Worm (Caenorhabditis elegans) whole organism, L2 larva: ENCODE measurements around the gene gcp-2.1.
A peak's percentile ranks its signal among the peaks of the same experiment; 100 is the strongest.
"Not testable (repeated sequence)": the region's sequence is repeated elsewhere in the genome, so short reads cannot be mapped to it uniquely, and the experiment has no call there.

Source experiments
- C34F6.9 ChIP-seq: fragments of 150-350 bp; optimal IDR thresholded peaks from 2 replicates; lab custom pipeline; 2014; ENCODE audit warnings: missing biosample characterization, missing genetic modification characterization
- R02D3.7 ChIP-seq: fragments of 150-350 bp; optimal IDR thresholded peaks from 2 replicates; lab custom pipeline; 2014; ENCODE audit warnings: missing biosample characterization, missing genetic modification characterization
- Y55F3AM.14 ChIP-seq: fragments of 200-800 bp; sonication (Bioruptor generic); optimal IDR thresholded peaks from 2 replicates; lab custom pipeline; 2018; ENCODE audit warnings: mild to moderate bottlenecking, missing genetic modification characterization, missing compliant biosample characterization
- ZK546.5 ChIP-seq: sonication (generic microtip); optimal IDR thresholded peaks from 2 replicates; lab custom pipeline; 2017; ENCODE audit warnings: missing biosample characterization, missing genetic modification characterization
- alr-1 ChIP-seq: fragments of 150-350 bp; optimal IDR thresholded peaks from 2 replicates; lab custom pipeline; 2014; ENCODE audit warnings: missing biosample characterization, missing genetic modification characterization
- ceh-82 ChIP-seq: fragments of 150-350 bp; optimal IDR thresholded peaks from 2 replicates; lab custom pipeline; 2014; ENCODE audit warnings: missing biosample characterization, missing genetic modification characterization
- crh-2 ChIP-seq: sonication (generic microtip); optimal IDR thresholded peaks from 2 replicates; lab custom pipeline; 2017; ENCODE audit warnings: missing biosample characterization, missing genetic modification characterization
- egl-27 ChIP-seq: sonication (generic microtip); optimal IDR thresholded peaks from 3 replicates; lab custom pipeline; 2017; ENCODE audit warnings: missing biosample characterization, missing genetic modification reagents, missing genetic modification characterization
- elt-1 ChIP-seq: fragments of 150-350 bp; optimal IDR thresholded peaks from 2 replicates; lab custom pipeline; 2014; ENCODE audit warnings: missing biosample characterization, missing genetic modification characterization
- fos-1 ChIP-seq: fragments of 150-350 bp; optimal IDR thresholded peaks from 2 replicates; lab custom pipeline; 2014; ENCODE audit warnings: missing biosample characterization, missing genetic modification characterization
- gmeb-1 ChIP-seq: fragments of 150-350 bp; optimal IDR thresholded peaks from 2 replicates; lab custom pipeline; 2014; ENCODE audit warnings: missing biosample characterization, missing genetic modification characterization
- lin-11 ChIP-seq: fragments of 150-350 bp; sonication (generic microtip); optimal IDR thresholded peaks from 2 replicates; lab custom pipeline; 2014; ENCODE audit warnings: missing biosample characterization, missing genetic modification characterization, inconsistent platforms, mixed read lengths
- lin-13 ChIP-seq: fragments of 150-350 bp; optimal IDR thresholded peaks from 2 replicates; lab custom pipeline; 2014; ENCODE audit warnings: missing biosample characterization, missing genetic modification reagents, missing genetic modification characterization
- lin-39 ChIP-seq: fragments of 150-350 bp; optimal IDR thresholded peaks from 2 replicates; lab custom pipeline; 2014; ENCODE audit warnings: missing biosample characterization, missing genetic modification reagents, missing genetic modification characterization
- lsy-2 ChIP-seq, 2 experiments: fragments of 150-350 bp in 1 of 2; sonication (generic microtip) in 1 of 2; optimal IDR thresholded peaks; 2 replicates each; lab custom pipeline; 2014 to 2017; ENCODE audit warnings: missing biosample characterization in 2 of 2, missing genetic modification characterization in 2 of 2
- mab-5 ChIP-seq: fragments of 150-350 bp; optimal IDR thresholded peaks from 2 replicates; lab custom pipeline; 2014; ENCODE audit warnings: missing biosample characterization, missing genetic modification characterization
- mbf-1 ChIP-seq: sonication (generic microtip); optimal IDR thresholded peaks from 2 replicates; lab custom pipeline; 2017; ENCODE audit warnings: missing biosample characterization, missing genetic modification characterization
- nhr-10 ChIP-seq: sonication (generic microtip); optimal IDR thresholded peaks from 2 replicates; lab custom pipeline; 2017; ENCODE audit warnings: missing biosample characterization, missing genetic modification characterization
- nhr-11 ChIP-seq: fragments of 150-350 bp; optimal IDR thresholded peaks from 2 replicates; lab custom pipeline; 2014; ENCODE audit warnings: missing biosample characterization, missing genetic modification characterization
- nhr-12 ChIP-seq: fragments of 150-350 bp; optimal IDR thresholded peaks from 2 replicates; lab custom pipeline; 2014; ENCODE audit warnings: missing biosample characterization, missing genetic modification characterization
- nhr-129 ChIP-seq: fragments of 150-350 bp; optimal IDR thresholded peaks from 2 replicates; lab custom pipeline; 2014; ENCODE audit warnings: missing biosample characterization, missing genetic modification characterization
- nhr-6 ChIP-seq: fragments of 150-350 bp; optimal IDR thresholded peaks from 2 replicates; lab custom pipeline; 2014; ENCODE audit warnings: missing biosample characterization, missing genetic modification characterization
- nhr-77 ChIP-seq: fragments of 150-350 bp; optimal IDR thresholded peaks from 2 replicates; lab custom pipeline; 2014; ENCODE audit warnings: missing biosample characterization, missing genetic modification characterization
- peb-1 ChIP-seq: fragments of 150-350 bp; optimal IDR thresholded peaks from 2 replicates; lab custom pipeline; 2014; ENCODE audit warnings: missing biosample characterization, missing genetic modification characterization
- sem-4 ChIP-seq: fragments of 150-350 bp; optimal IDR thresholded peaks from 2 replicates; lab custom pipeline; 2014; ENCODE audit warnings: missing biosample characterization, missing genetic modification reagents, missing genetic modification characterization
- skn-1 ChIP-seq: sonication (generic microtip); optimal IDR thresholded peaks from 2 replicates; lab custom pipeline; 2017; ENCODE audit warnings: missing biosample characterization, missing genetic modification characterization
- sma-9 ChIP-seq, 2 experiments: fragments of 150-350 bp in 1 of 2; sonication (generic microtip) in 1 of 2; optimal IDR thresholded peaks; 2 replicates each; lab custom pipeline; 2014 to 2016; ENCODE audit warnings: missing genetic modification characterization in 2 of 2, mild to moderate bottlenecking in 1 of 2, missing biosample characterization in 1 of 2, missing compliant biosample characterization in 1 of 2, missing genetic modification reagents in 1 of 2, moderate library complexity in 1 of 2
- snpc-4 ChIP-seq: fragments of 150-350 bp; optimal IDR thresholded peaks from 2 replicates; lab custom pipeline; 2014; ENCODE audit warnings: missing biosample characterization, missing genetic modification characterization
- unc-55 ChIP-seq: fragments of 150-350 bp; sonication (generic microtip); optimal IDR thresholded peaks from 3 replicates; lab custom pipeline; 2014; ENCODE audit warnings: missing biosample characterization, missing genetic modification reagents, missing genetic modification characterization
- ztf-11 ChIP-seq: sonication (generic microtip); optimal IDR thresholded peaks from 2 replicates; lab custom pipeline; 2017; ENCODE audit warnings: missing biosample characterization, missing genetic modification characterization
- ztf-4 ChIP-seq: fragments of 150-350 bp; optimal IDR thresholded peaks from 2 replicates; lab custom pipeline; 2014; ENCODE audit warnings: missing biosample characterization, missing genetic modification characterization

gcp-2.1 gene

DNA sequence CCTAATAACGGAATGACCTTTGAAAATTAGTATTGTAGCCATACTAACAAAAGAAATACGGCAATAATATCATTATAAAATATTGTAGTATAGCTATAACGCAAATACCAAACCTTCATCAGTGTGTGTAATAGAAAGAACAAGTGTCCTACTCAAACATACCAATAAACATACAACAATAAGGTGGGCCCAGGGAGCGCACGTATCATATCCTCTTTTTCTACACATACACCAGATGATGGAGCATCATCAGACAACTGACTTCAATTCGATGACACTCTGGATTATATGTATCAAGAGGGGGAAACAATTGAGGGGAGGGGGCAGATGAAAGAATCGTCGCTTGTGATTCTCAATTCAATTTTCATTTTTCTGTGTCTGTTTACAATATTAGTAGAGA is 1.4 kb upstream of the gcp-2.1 start:
- TF ChIP-seq C34F6.9 (tag; lab: Kevin White, UChicago): no peak
- TF ChIP-seq lin-39: no peak
- peak; percentile 49 for TF ChIP-seq nhr-129
- no peak for TF ChIP-seq elt-1 (tag; lab: Kevin White, UChicago)
- TF ChIP-seq sma-9 (GFP tag; optimal IDR thresholded peaks at IDR 0.05; lab: Kevin White, UChicago): peak; percentile 10
- no peak for TF ChIP-seq sma-9 (tag; optimal IDR thresholded peaks at IDR 0.05; lab: Kevin White, UChicago)

DNA sequence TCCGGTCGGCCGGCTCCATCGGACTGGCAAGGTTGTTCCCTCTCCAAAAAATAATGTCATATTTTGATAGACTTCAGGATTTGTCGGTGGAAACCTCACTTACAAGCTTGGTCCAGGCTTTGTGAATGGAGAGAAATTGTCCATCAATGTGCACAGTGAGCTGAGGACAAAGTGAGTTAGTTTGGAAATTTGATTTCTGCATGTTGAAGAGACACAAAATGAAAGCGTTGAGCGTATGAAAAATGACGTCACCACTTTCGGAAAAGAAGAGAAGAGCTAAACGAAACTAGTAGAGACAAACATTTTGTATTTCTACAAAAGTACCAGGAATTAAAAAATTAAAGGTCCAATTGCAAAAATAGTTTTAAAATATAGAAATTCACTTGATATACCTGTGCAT is 3.4 kb downstream of the gcp-2.1 start:
- TF ChIP-seq sem-4 (no peak), sma-9 (GFP tag; optimal IDR thresholded peaks at IDR 0.05; lab: Kevin White, UChicago) (no peak), sma-9 (tag; optimal IDR thresholded peaks at IDR 0.05; lab: Kevin White, UChicago) (no peak)

DNA sequence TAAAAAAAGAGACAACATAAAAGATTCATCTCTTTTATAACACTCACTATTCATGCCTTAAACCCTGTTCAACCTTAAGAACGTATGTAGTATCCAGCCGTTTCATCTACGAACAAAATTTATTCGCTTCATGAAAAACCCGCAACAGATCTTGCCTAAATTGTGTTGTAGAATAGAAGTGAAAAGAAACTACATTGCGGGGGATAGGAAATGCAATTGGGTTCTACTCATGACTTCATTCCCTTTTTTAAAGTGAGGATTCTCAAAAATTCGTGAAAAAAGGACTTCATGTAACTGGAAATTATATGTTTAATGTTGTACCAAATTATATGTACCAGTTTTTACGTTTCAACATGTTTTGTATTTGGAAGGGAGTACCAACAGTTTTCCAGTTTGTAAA is 7.4 kb downstream of the gcp-2.1 start:
- TF ChIP-seq sma-9 (GFP tag; optimal IDR thresholded peaks at IDR 0.05; lab: Kevin White, UChicago): no peak
- TF ChIP-seq sma-9 (tag; optimal IDR thresholded peaks at IDR 0.05; lab: Kevin White, UChicago): no peak
- TF ChIP-seq nhr-77: no peak
- TF ChIP-seq nhr-10 (tag; lab: Kevin White, UChicago): no peak
- no peak for TF ChIP-seq sem-4
- no peak for TF ChIP-seq lin-39
- TF ChIP-seq peb-1: no peak
- TF ChIP-seq fos-1: no peak
- TF ChIP-seq unc-55 (GFP tag; lab: Kevin White, UChicago): no peak
- TF ChIP-seq lsy-2 (tag; optimal IDR thresholded peaks at IDR 0.05; lab: Kevin White, UChicago): no peak
- TF ChIP-seq Y55F3AM.14 (GFP tag; lab: Kevin White, UChicago): no peak
- no peak for TF ChIP-seq mab-5 (tag; lab: Kevin White, UChicago)
- TF ChIP-seq nhr-11: no peak
- no peak for TF ChIP-seq alr-1 (tag; lab: Kevin White, UChicago)
- TF ChIP-seq ceh-82 (tag; lab: Kevin White, UChicago): no peak
- TF ChIP-seq nhr-129: no peak

DNA sequence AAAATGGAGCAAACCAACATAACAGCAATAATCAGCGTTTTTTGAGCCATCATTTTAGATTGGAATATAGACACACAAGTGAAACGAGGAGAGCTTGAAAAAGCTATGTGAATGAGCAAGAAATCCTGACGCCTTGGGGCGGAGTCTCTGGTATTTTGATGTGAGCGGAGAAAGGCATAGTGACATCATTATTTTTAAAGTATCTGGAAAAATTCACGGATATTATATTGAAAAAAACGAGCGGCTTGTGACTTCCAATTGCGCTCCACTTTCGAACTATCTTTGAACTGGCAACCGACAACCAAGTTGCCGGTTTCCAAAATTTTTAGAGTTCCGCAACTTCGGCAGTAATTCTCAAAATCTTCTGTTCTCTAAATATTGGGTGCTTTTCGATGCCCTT is 9.6 kb downstream of the gcp-2.1 start, which contains the start of gene nlp-64:
TSS of gene nlp-64 (minus strand) at position 101 of the 400 bp plus-strand sequence.
- TF ChIP-seq ZK546.5 (tag; lab: Kevin White, UChicago): no peak
- no peak for TF ChIP-seq ztf-4 (tag; lab: Kevin White, UChicago)
- TF ChIP-seq nhr-129: no peak
- no peak for TF ChIP-seq skn-1 (tag; lab: Kevin White, UChicago)
- no peak for TF ChIP-seq egl-27 (tag; lab: Kevin White, UChicago)
- no peak for TF ChIP-seq fos-1
- TF ChIP-seq snpc-4: no peak
- TF ChIP-seq nhr-11: no peak
- TF ChIP-seq peb-1: no peak

DNA sequence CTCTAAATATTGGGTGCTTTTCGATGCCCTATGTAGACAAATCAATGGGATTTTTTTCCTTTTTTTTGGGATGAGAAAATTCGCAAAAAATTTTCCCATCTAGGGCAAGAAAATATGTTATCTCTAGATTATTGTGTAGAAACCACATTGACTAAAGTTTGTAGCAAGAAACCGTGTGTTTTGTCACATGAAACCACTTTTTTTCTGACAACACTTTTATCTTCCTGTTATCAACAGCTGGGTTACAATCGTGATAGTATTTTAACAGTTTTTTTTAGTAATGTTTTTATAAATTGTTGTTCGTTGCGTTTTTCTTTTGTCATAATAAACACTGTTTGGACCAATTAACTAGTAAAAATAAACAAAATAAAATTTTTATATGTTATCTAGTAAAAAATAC is 10.6 kb downstream of the gcp-2.1 start:
- TF ChIP-seq nhr-12 (tag; lab: Kevin White, UChicago) (no peak), gmeb-1 (no peak), ztf-11 (tag; lab: Kevin White, UChicago) (no peak), mbf-1 (tag; lab: Kevin White, UChicago) (no peak), R02D3.7 (tag; lab: Kevin White, UChicago) (no peak), ceh-82 (tag; lab: Kevin White, UChicago) (no peak), nhr-6 (tag; lab: Kevin White, UChicago) (no peak), lin-11 (no peak)
- TF ChIP-seq, all 48 proteins: peak for 0

DNA sequence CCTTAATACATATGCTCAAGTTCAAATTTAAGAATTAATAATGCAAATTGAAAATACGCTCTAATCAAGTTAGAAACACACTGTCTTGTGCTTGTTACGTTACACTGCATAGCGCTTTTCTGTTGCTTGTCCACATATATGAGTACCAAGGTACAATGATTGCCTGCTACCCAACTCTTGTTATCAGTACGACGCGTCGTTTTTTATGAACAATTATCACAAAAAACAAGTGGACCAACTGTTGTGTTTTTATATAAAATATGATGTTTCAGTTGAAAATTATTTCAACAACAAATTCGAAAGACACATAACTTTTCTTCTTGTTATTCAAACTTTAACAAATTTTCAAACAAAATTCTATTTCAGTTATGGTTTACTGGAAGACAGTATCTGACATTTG is 11.3 kb downstream of the gcp-2.1 start, which contains the start of gene M02E1.4:
TSS of gene M02E1.4 (plus strand) at position 367 of the 400 bp plus-strand sequence.
- TF ChIP-seq crh-2 (tag; lab: Kevin White, UChicago) (peak; percentile 0), sem-4 (no peak)

DNA sequence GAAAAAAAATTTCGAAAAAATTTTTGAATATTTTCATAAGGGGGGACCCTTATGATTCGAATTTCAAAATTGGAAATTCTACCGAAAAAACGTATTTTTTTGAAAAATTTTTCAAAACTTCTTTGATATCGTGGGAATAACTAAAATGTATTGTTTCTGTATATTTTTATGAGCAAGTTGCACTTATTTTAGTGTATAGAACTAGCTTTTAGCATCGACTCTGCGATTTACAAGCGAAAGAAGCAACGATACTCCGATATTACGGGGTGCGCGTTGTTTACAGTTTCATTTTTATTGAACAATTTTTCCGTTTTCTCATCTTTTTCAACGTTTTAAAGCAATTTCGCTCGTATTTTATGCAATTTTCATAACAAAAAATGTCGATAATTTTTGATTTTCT is 20.6 kb downstream of the gcp-2.1 start, which contains the start of gene M02E1.3:
TSS of gene M02E1.3 (plus strand) at position 301 of the 400 bp plus-strand sequence.
- TF ChIP-seq lin-13, nhr-11, peb-1: not testable (repeated sequence)
- TF ChIP-seq, all 48 proteins: peak for 0; not testable (repeated sequence) for 48
